Worm (Caenorhabditis elegans) whole organism, late embryonic: ENCODE measurements around the gene mrpl-11.

Experiments used
- C08G9.2 ChIP-seq: sonication (generic microtip); optimal IDR thresholded peaks from 2 replicates; lab custom pipeline; 2016; ENCODE audit warnings: mild to moderate bottlenecking, missing genetic modification characterization, moderate library complexity, missing compliant biosample characterization
- F13H6.1 ChIP-seq: sonication (generic microtip); optimal IDR thresholded peaks from 2 replicates; lab custom pipeline; 2016; ENCODE audit warnings: missing genetic modification characterization, missing compliant biosample characterization
- K02D7.2 ChIP-seq: sonication (generic microtip); optimal IDR thresholded peaks from 2 replicates; lab custom pipeline; 2017; ENCODE audit warnings: mild to moderate bottlenecking, missing genetic modification characterization, missing compliant biosample characterization
- K09A11.1 ChIP-seq: sonication (generic microtip); optimal IDR thresholded peaks from 2 replicates; lab custom pipeline; 2017; ENCODE audit warnings: antibody characterized with exemption, mild to moderate bottlenecking, missing genetic modification characterization, missing compliant biosample characterization; ENCODE audit not compliant: insufficient read depth
- T23F11.4 ChIP-seq: fragments of 200-800 bp; sonication (Bioruptor generic); optimal IDR thresholded peaks from 2 replicates; lab custom pipeline; 2018; ENCODE audit warnings: mild to moderate bottlenecking, missing genetic modification characterization, missing compliant biosample characterization
- Y22D7AL.16 ChIP-seq: sonication (generic microtip); optimal IDR thresholded peaks from 2 replicates; lab custom pipeline; 2016; ENCODE audit warnings: missing genetic modification characterization, missing compliant biosample characterization
- ceh-14 ChIP-seq: sonication (generic microtip); optimal IDR thresholded peaks from 2 replicates; lab custom pipeline; 2016; ENCODE audit warnings: missing genotype, missing genetic modification characterization, missing compliant biosample characterization
- ceh-18 ChIP-seq: sonication (generic microtip); optimal IDR thresholded peaks from 2 replicates; lab custom pipeline; 2016; ENCODE audit warnings: missing genetic modification characterization, missing compliant biosample characterization
- ceh-19 ChIP-seq: fragments of 200-800 bp; sonication (Bioruptor generic); optimal IDR thresholded peaks from 2 replicates; lab custom pipeline; 2018; ENCODE audit warnings: mild to moderate bottlenecking, missing genetic modification characterization, missing compliant biosample characterization
- ceh-2 ChIP-seq: sonication (generic microtip); optimal IDR thresholded peaks from 2 replicates; lab custom pipeline; 2016; ENCODE audit warnings: missing genotype, missing genetic modification characterization, missing compliant biosample characterization
- ceh-22 ChIP-seq: sonication (generic microtip); optimal IDR thresholded peaks from 2 replicates; lab custom pipeline; 2017; ENCODE audit warnings: missing biosample characterization, missing genetic modification characterization
- ceh-24 ChIP-seq: sonication (generic microtip); optimal IDR thresholded peaks from 2 replicates; lab custom pipeline; 2016; ENCODE audit warnings: mild to moderate bottlenecking, missing genetic modification characterization, missing compliant biosample characterization
- ceh-31 ChIP-seq: sonication (generic microtip); optimal IDR thresholded peaks from 2 replicates; lab custom pipeline; 2016; ENCODE audit warnings: missing genetic modification characterization, missing compliant biosample characterization
- ceh-34 ChIP-seq: sonication (generic microtip); optimal IDR thresholded peaks from 2 replicates; lab custom pipeline; 2016; ENCODE audit warnings: mild to moderate bottlenecking, missing genetic modification characterization, missing compliant biosample characterization
- ceh-48 ChIP-seq: sonication (generic microtip); optimal IDR thresholded peaks from 2 replicates; lab custom pipeline; 2016; ENCODE audit warnings: missing genetic modification characterization, inconsistent platforms, missing compliant biosample characterization
- ceh-6 ChIP-seq: fragments of 200-800 bp; sonication (Bioruptor generic); optimal IDR thresholded peaks from 2 replicates; lab custom pipeline; 2018; ENCODE audit warnings: mild to moderate bottlenecking, missing genetic modification characterization, missing compliant biosample characterization
- ceh-9 ChIP-seq: sonication (generic microtip); optimal IDR thresholded peaks from 2 replicates; lab custom pipeline; 2016; ENCODE audit warnings: mild to moderate bottlenecking, missing genetic modification characterization, inconsistent platforms, missing compliant biosample characterization
- che-1 ChIP-seq: sonication (generic microtip); optimal IDR thresholded peaks from 2 replicates; lab custom pipeline; 2016; ENCODE audit warnings: mild to moderate bottlenecking, missing genetic modification characterization, missing compliant biosample characterization
- dmd-4 ChIP-seq: sonication (generic microtip); optimal IDR thresholded peaks from 2 replicates; lab custom pipeline; 2016; ENCODE audit warnings: borderline replicate concordance, missing genetic modification characterization, missing compliant biosample characterization
- dve-1 ChIP-seq: sonication (generic microtip); optimal IDR thresholded peaks from 2 replicates; lab custom pipeline; 2017; ENCODE audit warnings: antibody characterized with exemption, mild to moderate bottlenecking, missing genetic modification characterization, missing compliant biosample characterization
- elt-2 ChIP-seq: sonication (generic microtip); optimal IDR thresholded peaks from 2 replicates; lab custom pipeline; 2016; ENCODE audit warnings: missing genetic modification reagents, missing genetic modification characterization, missing compliant biosample characterization
- ets-4 ChIP-seq: sonication (generic microtip); optimal IDR thresholded peaks from 2 replicates; lab custom pipeline; 2016; ENCODE audit warnings: missing genetic modification characterization, missing compliant biosample characterization
- eyg-1 ChIP-seq: sonication (generic microtip); optimal IDR thresholded peaks from 2 replicates; lab custom pipeline; 2016; ENCODE audit warnings: missing genotype, missing genetic modification characterization, missing compliant biosample characterization
- fkh-10 ChIP-seq: fragments of 150-350 bp; optimal IDR thresholded peaks from 2 replicates; lab custom pipeline; 2014; ENCODE audit warnings: missing biosample characterization, missing genetic modification reagents, missing genetic modification characterization
- fkh-6 ChIP-seq: sonication (generic microtip); optimal IDR thresholded peaks from 2 replicates; lab custom pipeline; 2016; ENCODE audit warnings: missing genetic modification characterization, missing compliant biosample characterization
- hlh-13 ChIP-seq: fragments of 200-800 bp; sonication (Bioruptor generic); optimal IDR thresholded peaks from 2 replicates; lab custom pipeline; 2018; ENCODE audit warnings: mild to moderate bottlenecking, missing genetic modification characterization, missing compliant biosample characterization
- hlh-15 ChIP-seq: sonication (generic microtip); optimal IDR thresholded peaks from 2 replicates; lab custom pipeline; 2016; ENCODE audit warnings: missing genetic modification characterization, missing compliant biosample characterization
- hlh-6 ChIP-seq: sonication (generic microtip); optimal IDR thresholded peaks from 2 replicates; lab custom pipeline; 2016; ENCODE audit warnings: missing genotype, missing genetic modification characterization, missing compliant biosample characterization
- hlh-8 ChIP-seq: sonication (generic microtip); optimal IDR thresholded peaks from 2 replicates; lab custom pipeline; 2016; ENCODE audit warnings: missing genotype, missing genetic modification characterization, missing compliant biosample characterization
- lim-6 ChIP-seq: sonication (generic microtip); optimal IDR thresholded peaks from 2 replicates; lab custom pipeline; 2016; ENCODE audit warnings: missing genetic modification characterization, missing compliant biosample characterization
- madf-2 ChIP-seq: sonication (generic microtip); optimal IDR thresholded peaks from 2 replicates; lab custom pipeline; 2017; ENCODE audit warnings: missing genetic modification characterization, missing compliant biosample characterization
- mec-3 ChIP-seq: sonication (generic microtip); optimal IDR thresholded peaks from 2 replicates; lab custom pipeline; 2016; ENCODE audit warnings: borderline replicate concordance, missing genetic modification characterization, missing compliant biosample characterization
- nhr-11 ChIP-seq: fragments of 150-350 bp; optimal IDR thresholded peaks from 2 replicates; lab custom pipeline; 2014; ENCODE audit warnings: missing biosample characterization, missing genetic modification characterization
- nhr-232 ChIP-seq: sonication (generic microtip); optimal IDR thresholded peaks from 2 replicates; lab custom pipeline; 2016; ENCODE audit warnings: missing genetic modification characterization, missing compliant biosample characterization
- npax-4 ChIP-seq: sonication (generic microtip); optimal IDR thresholded peaks from 2 replicates; lab custom pipeline; 2016; ENCODE audit warnings: missing genetic modification characterization, missing compliant biosample characterization
- odd-2 ChIP-seq: sonication (generic microtip); optimal IDR thresholded peaks from 2 replicates; lab custom pipeline; 2017; ENCODE audit warnings: antibody characterized with exemption, mild to moderate bottlenecking, missing genetic modification characterization, missing compliant biosample characterization
- pat-9 ChIP-seq: fragments of 200-800 bp; sonication (Bioruptor generic); optimal IDR thresholded peaks from 2 replicates; lab custom pipeline; 2018; ENCODE audit warnings: mild to moderate bottlenecking, missing genetic modification characterization, moderate library complexity, missing compliant biosample characterization
- pha-2 ChIP-seq: sonication (generic microtip); optimal IDR thresholded peaks from 2 replicates; lab custom pipeline; 2017; ENCODE audit warnings: mild to moderate bottlenecking, missing genetic modification characterization, missing compliant biosample characterization
- pqm-1 ChIP-seq: sonication (generic microtip); optimal IDR thresholded peaks from 2 replicates; lab custom pipeline; 2016; ENCODE audit warnings: missing genetic modification characterization, missing compliant biosample characterization
- rnt-1 ChIP-seq: sonication (generic microtip); optimal IDR thresholded peaks from 2 replicates; lab custom pipeline; 2016; ENCODE audit warnings: missing genetic modification characterization, missing compliant biosample characterization
- sdc-2 ChIP-seq: sonication (generic microtip); optimal IDR thresholded peaks from 2 replicates; lab custom pipeline; 2016; ENCODE audit warnings: missing genotype, missing genetic modification characterization, missing compliant biosample characterization
- syd-9 ChIP-seq: sonication (generic microtip); optimal IDR thresholded peaks from 2 replicates; lab custom pipeline; 2016; ENCODE audit warnings: mild to moderate bottlenecking, missing genetic modification characterization, moderate library complexity, missing compliant biosample characterization
- tbx-2 ChIP-seq: sonication (generic microtip); optimal IDR thresholded peaks from 2 replicates; lab custom pipeline; 2016; ENCODE audit warnings: missing genetic modification characterization, missing compliant biosample characterization
- tbx-7 ChIP-seq: sonication (generic microtip); optimal IDR thresholded peaks from 2 replicates; lab custom pipeline; 2016; ENCODE audit warnings: missing genotype, missing genetic modification characterization, missing compliant biosample characterization
- unc-3 ChIP-seq, 2 experiments: fragments of 200-800 bp in 1 of 2; sonication (Bioruptor generic) in 1 of 2; sonication (generic microtip) in 1 of 2; conservative IDR thresholded peaks in 1 of 2; optimal IDR thresholded peaks in 1 of 2; 2 replicates each; pipeline versions ENCODE4 v1.3.6 to Lab custom; 2016 to 2022; ENCODE audit warnings: missing compliant biosample characterization in 2 of 2, missing genetic modification characterization in 2 of 2, missing genetic modification reagents in 1 of 2
- unc-42 ChIP-seq: sonication (generic microtip); optimal IDR thresholded peaks from 2 replicates; lab custom pipeline; 2016; ENCODE audit warnings: missing genotype, missing genetic modification characterization, missing compliant biosample characterization
- unc-55 ChIP-seq: sonication (generic microtip); optimal IDR thresholded peaks from 2 replicates; lab custom pipeline; 2017; ENCODE audit warnings: missing biosample characterization, missing genetic modification reagents, missing genetic modification characterization
- unc-86 ChIP-seq: sonication (generic microtip); optimal IDR thresholded peaks from 2 replicates; lab custom pipeline; 2016; ENCODE audit warnings: missing genetic modification characterization, missing compliant biosample characterization
- zip-5 ChIP-seq: sonication (generic microtip); optimal IDR thresholded peaks from 2 replicates; lab custom pipeline; 2016; ENCODE audit warnings: missing genetic modification characterization, missing compliant biosample characterization

Gene mrpl-11

ce11 chrIII:8678371-8678770 is 39.1 kb upstream of the mrpl-11 start (continued):
- TF ChIP-seq tbx-7 (tag; lab: Kevin White, UChicago) (peak; percentile 62), ceh-24 (tag; lab: Kevin White, UChicago) (peak; percentile 81), ceh-34 (peak; percentile 97), hlh-15 (tag; lab: Kevin White, UChicago) (peak; percentile 92), ceh-2 (tag; lab: Kevin White, UChicago) (peak; percentile 84), T23F11.4 (GFP tag; lab: Kevin White, UChicago) (peak; percentile 94), ceh-6 (GFP tag; lab: Kevin White, UChicago) (peak; percentile 95), nhr-11 (tag; lab: Kevin White, UChicago) (no peak), pat-9 (peak; percentile 93), F13H6.1 (tag; lab: Kevin White, UChicago) (peak; percentile 85), hlh-13 (peak; percentile 95), ceh-22 (tag; lab: Kevin White, UChicago) (no peak), ceh-19 (peak; percentile 95), syd-9 (peak; percentile 94), che-1 (tag; lab: Kevin White, UChicago) (peak; percentile 94), Y22D7AL.16 (tag; lab: Kevin White, UChicago) (peak; percentile 90), pha-2 (tag; lab: Kevin White, UChicago) (peak; percentile 93), madf-2 (tag; lab: Kevin White, UChicago) (peak; percentile 94), zip-5 (tag; lab: Kevin White, UChicago) (peak; percentile 88), unc-3 (GFP tag; conservative IDR thresholded peaks at IDR 0.05; lab: Robert Waterston, UW) (peak; percentile 94), unc-3 (tag; optimal IDR thresholded peaks at IDR 0.05; lab: Kevin White, UChicago) (peak; percentile 89), ceh-18 (tag; lab: Kevin White, UChicago) (peak; percentile 90), elt-2 (tag; lab: Kevin White, UChicago) (peak; percentile 96), ets-4 (tag; lab: Kevin White, UChicago) (peak; percentile 26), ceh-14 (tag; lab: Kevin White, UChicago) (peak; percentile 92), odd-2 (peak; percentile 86), fkh-6 (tag; lab: Kevin White, UChicago) (peak; percentile 94), mec-3 (tag; lab: Kevin White, UChicago) (peak; percentile 90), C08G9.2 (tag; lab: Kevin White, UChicago) (peak; percentile 90), dmd-4 (tag; lab: Kevin White, UChicago) (peak; percentile 91), hlh-6 (tag; lab: Kevin White, UChicago) (peak; percentile 97), eyg-1 (peak; percentile 97), sdc-2 (tag; lab: Kevin White, UChicago) (peak; percentile 86)

ce11 chrIII:8683679-8684263 is 33.7 kb upstream of the mrpl-11 start, which contains the start of gene fli-1:
fli-1 (minus strand) TSS chrIII:8683736.
- TF ChIP-seq unc-42 (tag; lab: Kevin White, UChicago) (no peak), unc-55 (GFP tag; lab: Kevin White, UChicago) (no peak), K09A11.1 (no peak), ceh-34 (no peak), lim-6 (tag; lab: Kevin White, UChicago) (no peak), ceh-2 (tag; lab: Kevin White, UChicago) (peak; percentile 53), odd-2 (no peak), hlh-13 (no peak), zip-5 (tag; lab: Kevin White, UChicago) (no peak), mec-3 (tag; lab: Kevin White, UChicago) (no peak), ceh-9 (tag; lab: Kevin White, UChicago) (no peak), unc-86 (tag; lab: Kevin White, UChicago) (no peak), C08G9.2 (tag; lab: Kevin White, UChicago) (peak; percentile 68), ceh-31 (peak; percentile 49), elt-2 (tag; lab: Kevin White, UChicago) (peak; percentile 18), npax-4 (no peak), hlh-8 (tag; lab: Kevin White, UChicago) (no peak), fkh-10 (GFP tag; lab: Kevin White, UChicago) (no peak), nhr-232 (tag; lab: Kevin White, UChicago) (no peak), eyg-1 (no peak), ceh-48 (tag; lab: Kevin White, UChicago) (no peak), tbx-2 (tag; lab: Kevin White, UChicago) (peak; percentile 6), K02D7.2 (tag; lab: Kevin White, UChicago) (no peak), pha-2 (tag; lab: Kevin White, UChicago) (no peak), pqm-1 (tag; lab: Kevin White, UChicago) (no peak), sdc-2 (tag; lab: Kevin White, UChicago) (no peak), T23F11.4 (GFP tag; lab: Kevin White, UChicago) (no peak), rnt-1 (tag; lab: Kevin White, UChicago) (no peak), tbx-7 (tag; lab: Kevin White, UChicago) (peak; percentile 4), dve-1 (tag; lab: Kevin White, UChicago) (no peak)
